Worm (Caenorhabditis elegans) whole organism, late embryonic: ENCODE data around the gene mth-1.

Source experiments
- ceh-9 ChIP-seq: sonication (generic microtip); optimal IDR thresholded peaks from 2 replicates; lab custom pipeline; 2016; ENCODE audit warnings: mild to moderate bottlenecking, missing genetic modification characterization, inconsistent platforms, missing compliant biosample characterization
- nfya-1 ChIP-seq: sonication (generic microtip); optimal IDR thresholded peaks from 2 replicates; lab custom pipeline; 2017; ENCODE audit warnings: missing genetic modification characterization, mild to moderate bottlenecking, missing compliant biosample characterization, antibody characterized with exemption, moderate library complexity
- unc-42 ChIP-seq: sonication (generic microtip); optimal IDR thresholded peaks from 2 replicates; lab custom pipeline; 2016; ENCODE audit warnings: missing genotype, missing genetic modification characterization, missing compliant biosample characterization

DNA sequence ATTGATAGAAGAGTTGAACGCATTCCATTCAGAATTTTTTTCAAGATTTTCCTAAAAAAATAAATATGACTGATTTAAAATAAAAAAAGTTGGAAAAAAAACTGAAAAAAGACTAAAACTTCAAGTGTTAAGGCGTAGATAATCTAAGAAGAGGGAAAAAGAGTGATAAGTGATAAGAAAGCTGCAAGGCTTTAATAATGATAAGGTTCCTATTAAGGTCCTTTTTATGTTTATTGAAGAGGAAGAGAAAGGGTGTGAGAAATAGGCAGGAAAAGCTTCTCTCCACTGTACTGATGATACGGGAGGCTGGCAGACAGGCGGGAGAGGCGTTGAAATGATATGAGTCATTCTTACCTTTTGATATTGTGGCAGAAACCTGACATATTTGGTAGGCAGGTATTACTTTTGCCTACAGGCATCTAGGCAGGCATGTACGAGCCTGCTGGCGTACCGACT is at the start of gene mth-1:
- TF ChIP-seq nfya-1 (no peak), unc-42 (no peak), ceh-9 (no peak)
